Worm (Caenorhabditis elegans): ENCODE data around the gene W03C9.2.

W03C9.2 gene

DNA sequence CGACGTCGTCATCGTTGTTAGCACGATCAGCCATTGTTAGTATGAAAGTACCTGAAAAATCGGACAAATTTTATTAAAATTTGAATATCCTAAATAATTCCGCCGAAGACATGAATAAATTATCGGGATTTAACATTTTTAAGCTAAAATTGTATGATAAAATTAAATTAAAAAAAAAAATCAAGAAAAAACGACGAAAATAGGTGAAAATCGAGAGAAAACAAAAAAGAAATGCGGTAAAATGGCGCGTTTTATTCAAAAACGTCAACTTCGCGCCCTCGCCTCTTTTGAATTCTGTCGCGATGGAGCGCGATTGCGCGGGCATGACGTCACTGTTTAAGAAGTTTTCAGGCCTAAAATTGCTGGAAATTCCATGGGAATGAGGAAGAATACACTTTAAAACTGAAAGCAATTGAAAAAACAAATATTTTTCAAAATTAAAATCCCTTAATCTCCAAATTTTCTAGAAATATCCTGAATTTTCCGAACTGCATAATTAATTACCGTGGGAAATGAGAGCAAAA lies 44.5 kb downstream of the W03C9.2 start, which contains the start of gene mcm-2 (continued):
- no peak for TF ChIP-seq aha-1 (tag; optimal IDR thresholded peaks at IDR 0.05)
- no peak for TF ChIP-seq fkh-4 (tag; optimal IDR thresholded peaks at IDR 0.05; ENCODE audit: borderline replicate concordance)
- TF ChIP-seq egl-13 (tag; optimal IDR thresholded peaks at IDR 0.05) = peak; percentile 10
- TF ChIP-seq nhr-19 (GFP tag; conservative IDR thresholded peaks at IDR 0.05) = peak; percentile 48
- peak; percentile 80 for TF ChIP-seq nhr-71 (tag; optimal IDR thresholded peaks at IDR 0.05)
- TF ChIP-seq lin-35 (GFP tag; optimal IDR thresholded peaks at IDR 0.05) = peak; percentile 81 to 94
- TF ChIP-seq nhr-20 (tag; optimal IDR thresholded peaks at IDR 0.05) = peak; percentile 60
- TF ChIP-seq swsn-7 (tag; optimal IDR thresholded peaks at IDR 0.05) = peak; percentile 45
- TF ChIP-seq mdl-1 (tag; optimal IDR thresholded peaks at IDR 0.05) = peak in 1 of 2 experiments; percentile 19
- TF ChIP-seq F16B12.6 (tag; optimal IDR thresholded peaks at IDR 0.05) = peak; percentile 38
- peak; percentile 87 to 91 (median 89) for TF ChIP-seq dpl-1 (GFP tag; optimal IDR thresholded peaks at IDR 0.05)
- TF ChIP-seq nhr-11 (tag; optimal IDR thresholded peaks at IDR 0.05) = no peak
- TF ChIP-seq dsc-1 (tag; optimal IDR thresholded peaks at IDR 0.05) = peak; percentile 35
- TF ChIP-seq lin-39 (tag; optimal IDR thresholded peaks at IDR 0.05) = no peak
- peak in 1 of 2 experiments; percentile 8 for TF ChIP-seq ztf-11 (tag; optimal IDR thresholded peaks at IDR 0.05)
- no peak for TF ChIP-seq lir-3 (tag; optimal IDR thresholded peaks at IDR 0.05; ENCODE audit: poor library complexity)
- TF ChIP-seq nhr-85 (tag) = peak; percentile 72
- TF ChIP-seq vab-15 (tag; optimal IDR thresholded peaks at IDR 0.05) = no peak
- TF ChIP-seq unc-130 (tag; optimal IDR thresholded peaks at IDR 0.05) = peak; percentile 3

DNA sequence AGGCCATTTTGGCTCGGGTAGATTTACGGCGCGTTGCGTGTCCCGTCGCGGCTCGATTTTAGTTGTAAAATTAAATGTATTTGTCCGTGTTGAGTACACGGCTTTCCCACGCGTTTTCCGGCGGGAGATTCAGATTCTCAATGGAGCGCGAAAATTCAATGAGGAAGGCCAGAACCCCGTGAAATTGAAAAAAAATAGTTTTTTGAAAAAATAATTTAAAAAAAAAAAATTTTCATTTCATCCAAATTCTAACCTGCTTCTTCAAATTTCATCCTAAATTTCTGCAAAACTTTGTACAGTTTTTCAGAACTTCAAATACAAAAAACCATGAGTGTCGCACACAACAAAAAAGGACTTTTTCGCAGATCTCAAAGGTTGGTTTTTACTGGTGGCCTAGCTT lies 46.6 kb downstream of the W03C9.2 start, which contains the start of gene glb-29:
Gene glb-29 (plus strand): TSS at position 301 of the 400 bp plus-strand sequence.
- TF ChIP-seq sup-37 (GFP tag; optimal IDR thresholded peaks at IDR 0.05) (no peak), grh-1 (GFP tag; IDR thresholded peaks at IDR 0.05) (no peak), unc-86 (tag; optimal IDR thresholded peaks at IDR 0.05) (no peak), C16A3.4 (tag; optimal IDR thresholded peaks at IDR 0.05) (no peak), C04F5.9 (tag; optimal IDR thresholded peaks at IDR 0.05) (no peak), lir-3 (tag; optimal IDR thresholded peaks at IDR 0.05; ENCODE audit: poor library complexity) (no peak), nhr-237 (tag; optimal IDR thresholded peaks at IDR 0.05) (no peak), egl-13 (tag; optimal IDR thresholded peaks at IDR 0.05) (no peak), lin-15B (tag; optimal IDR thresholded peaks at IDR 0.05) (no peak), aha-1 (tag; optimal IDR thresholded peaks at IDR 0.05) (no peak), vab-15 (tag; optimal IDR thresholded peaks at IDR 0.05) (no peak), swsn-7 (tag; optimal IDR thresholded peaks at IDR 0.05) (no peak), nhr-47 (tag; optimal IDR thresholded peaks at IDR 0.05) (no peak), nhr-12 (tag; optimal IDR thresholded peaks at IDR 0.05) (no peak), elt-2 (tag; optimal IDR thresholded peaks at IDR 0.05) (no peak), Y116A8C.19 (tag; optimal IDR thresholded peaks at IDR 0.05; ENCODE audit: borderline replicate concordance) (no peak), dsc-1 (tag; optimal IDR thresholded peaks at IDR 0.05) (no peak), ztf-11 (tag; optimal IDR thresholded peaks at IDR 0.05) (no peak), snu-23 (GFP tag; optimal IDR thresholded peaks at IDR 0.05) (no peak)
